Worm (Caenorhabditis elegans): ENCODE data around the gene hpo-25.

DNA sequence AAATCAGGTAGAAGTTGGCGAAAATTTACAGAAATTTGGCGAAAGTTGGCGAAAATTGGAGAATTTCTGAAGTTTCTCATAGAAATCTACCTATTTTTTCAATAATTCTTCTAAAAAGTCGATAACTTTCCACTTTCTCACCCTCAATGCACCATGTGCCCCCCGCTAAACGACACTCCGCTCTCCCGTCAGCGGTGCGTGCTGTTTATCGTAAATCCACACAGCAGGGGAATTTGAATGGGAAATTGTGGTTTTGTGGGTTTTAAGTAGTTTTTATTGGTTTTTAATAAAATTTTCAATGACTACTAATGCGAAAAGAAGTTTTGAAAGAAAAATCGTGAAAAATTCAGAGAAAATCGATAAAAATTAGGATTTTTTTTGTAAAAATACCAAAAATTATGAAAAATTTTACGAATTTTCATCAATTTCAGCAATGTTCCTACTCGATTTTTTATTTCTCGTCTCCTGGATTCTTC lies 27.0 kb upstream of the hpo-25 start, which contains the start of gene F43C11.6:
- TF ChIP-seq ama-1 (optimal IDR thresholded peaks at IDR 0.05) (no peak), F13C5.2 (tag; optimal IDR thresholded peaks at IDR 0.05) (no peak), ceh-13 (GFP tag; optimal IDR thresholded peaks at IDR 0.05) (no peak), sea-1 (GFP tag; conservative IDR thresholded peaks at IDR 0.05) (no peak), hmbx-1 (tag; optimal IDR thresholded peaks at IDR 0.05) (no peak), flt-1 (GFP tag; IDR thresholded peaks at IDR 0.05) (no peak), scrt-1 (GFP tag; IDR thresholded peaks at IDR 0.05) (no peak), ets-7 (tag; optimal IDR thresholded peaks at IDR 0.05) (no peak), hnd-1 (tag; optimal IDR thresholded peaks at IDR 0.05) (no peak), pes-1 (GFP tag; IDR thresholded peaks at IDR 0.05) (no peak), aly-1 (tag; optimal IDR thresholded peaks at IDR 0.05) (no peak), hmg-4 (GFP tag; optimal IDR thresholded peaks at IDR 0.05) (no peak), tbx-37 (GFP tag; conservative IDR thresholded peaks at IDR 0.05) (no peak)

All from whole organism, early embryonic.